Worm (Caenorhabditis elegans): ENCODE data around the gene K08F9.1.

- TF ChIP-seq ztf-23 (GFP tag; IDR thresholded peaks at IDR 0.05) (no peak), ztf-29 (GFP tag; IDR thresholded peaks at IDR 0.05) (no peak), flt-1 (GFP tag; IDR thresholded peaks at IDR 0.05) (no peak), klf-2 (GFP tag; conservative IDR thresholded peaks at IDR 0.05) (no peak), med-1 (GFP tag; optimal IDR thresholded peaks at IDR 0.05; ENCODE audit: insufficient read depth) (no peak), tab-1 (GFP tag; IDR thresholded peaks at IDR 0.05) (no peak), cog-1 (tag; optimal IDR thresholded peaks at IDR 0.05) (no peak), ref-1 (GFP tag; conservative IDR thresholded peaks at IDR 0.05) (no peak)
Measured at ce11 chrV:15087207-15087706, 55.9 kb downstream of the K08F9.1 start, which contains the start of the genes C01G10.15 and C01G10.6.
